Worm (Caenorhabditis elegans) whole organism, L2 larva: ENCODE data around the gene T07F12.1.

Source experiments
- aly-2 ChIP-seq: fragments of 150-350 bp; optimal IDR thresholded peaks from 2 replicates; lab custom pipeline; 2014; ENCODE audit warnings: missing biosample characterization, missing genetic modification characterization
- blmp-1 ChIP-seq: sonication (generic microtip); optimal IDR thresholded peaks from 2 replicates; lab custom pipeline; 2017; ENCODE audit warnings: missing genetic modification characterization, mild to moderate bottlenecking, missing compliant biosample characterization, antibody characterized with exemption, moderate library complexity; ENCODE audit not compliant: insufficient read depth
- ceh-82 ChIP-seq: fragments of 150-350 bp; optimal IDR thresholded peaks from 2 replicates; lab custom pipeline; 2014; ENCODE audit warnings: missing biosample characterization, missing genetic modification characterization
- lin-39 ChIP-seq: fragments of 150-350 bp; optimal IDR thresholded peaks from 2 replicates; lab custom pipeline; 2014; ENCODE audit warnings: missing biosample characterization, missing genetic modification reagents, missing genetic modification characterization
- lsy-2 ChIP-seq, 2 experiments: fragments of 150-350 bp in 1 of 2; sonication (generic microtip) in 1 of 2; optimal IDR thresholded peaks; 2 replicates each; lab custom pipeline; 2014 to 2017; ENCODE audit warnings: missing biosample characterization in 2 of 2, missing genetic modification characterization in 2 of 2
- nhr-12 ChIP-seq: fragments of 150-350 bp; optimal IDR thresholded peaks from 2 replicates; lab custom pipeline; 2014; ENCODE audit warnings: missing biosample characterization, missing genetic modification characterization
- nhr-237 ChIP-seq: fragments of 150-350 bp; optimal IDR thresholded peaks from 2 replicates; lab custom pipeline; 2014; ENCODE audit warnings: missing biosample characterization, missing genetic modification characterization
- nhr-77 ChIP-seq: fragments of 150-350 bp; optimal IDR thresholded peaks from 2 replicates; lab custom pipeline; 2014; ENCODE audit warnings: missing biosample characterization, missing genetic modification characterization
- zag-1 ChIP-seq: fragments of 150-350 bp; optimal IDR thresholded peaks from 2 replicates; lab custom pipeline; 2014; ENCODE audit warnings: missing biosample characterization, missing genetic modification characterization

DNA sequence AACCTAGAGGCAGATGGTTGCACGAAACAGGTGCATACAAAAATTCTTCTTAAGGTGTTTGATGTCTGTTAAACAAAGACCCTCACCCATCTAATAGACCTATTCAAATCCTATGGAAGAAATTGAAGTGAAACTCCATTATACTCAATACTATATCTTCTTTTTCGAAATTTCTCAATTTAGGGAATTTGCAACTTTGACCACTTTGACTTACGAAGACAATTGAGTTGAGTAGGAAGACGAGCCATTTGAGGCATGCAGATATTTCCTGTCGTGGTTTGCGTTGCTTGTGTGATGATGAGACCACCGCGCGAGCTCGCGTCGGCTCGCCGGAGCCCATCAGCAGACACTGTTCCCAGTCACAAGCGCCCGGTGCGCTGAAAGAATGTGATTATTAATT lies 23.2 kb upstream of the T07F12.1 start:
- TF ChIP-seq lsy-2 (tag; optimal IDR thresholded peaks at IDR 0.05; lab: Kevin White, UChicago) (no peak), blmp-1 (no peak), nhr-12 (no peak), zag-1 (tag; lab: Kevin White, UChicago) (no peak), ceh-82 (tag; lab: Kevin White, UChicago) (no peak), nhr-237 (tag; lab: Kevin White, UChicago) (no peak), lin-39 (tag; lab: Kevin White, UChicago) (no peak), nhr-77 (tag; lab: Kevin White, UChicago) (no peak), aly-2 (tag; lab: Kevin White, UChicago) (no peak)
